In genomic region chrX:16787416-16787900, dm6 we compare ENCODE assay signal across 1 fruit fly cellular context.
TF ChIP-seq lines count a peak whose summit lies in the region.

No protein-coding gene starts in this region.

TF ChIP-seq in whole organism, embryonic, 481 proteins besides CTCF, POLR2A, EP300 and RAD21 (continued from another document):
- TF ChIP-seq sc (optimal IDR thresholded peaks at IDR 0.05; lab: Kevin White, UChicago) (no peak), sc (GFP tag; optimal IDR thresholded peaks at IDR 0.05; lab: Kevin White, UChicago) (no peak), ssp (GFP tag; IDR thresholded peaks at IDR 0.05; lab: Robert Waterston, UW) (no peak), CG34224 (GFP tag; IDR thresholded peaks at IDR 0.05; lab: Robert Waterston, UW; ENCODE audit: partially characterized antibody) (0 out of 3 replicates have a peak, but pooled peaks have one; percentile 19), ap (GFP tag; IDR thresholded peaks at IDR 0.05; lab: Robert Waterston, UW) (no peak), CG2678 (tag; optimal IDR thresholded peaks at IDR 0.05; lab: Kevin White, UChicago) (no peak), row (GFP tag; IDR thresholded peaks at IDR 0.05; lab: Robert Waterston, UW) (peak; percentile 36; the same call in 2 of the 3 replicates), BtbVII (GFP tag; optimal IDR thresholded peaks at IDR 0.05; lab: Kevin White, UChicago) (no peak), Dref (GFP tag; IDR thresholded peaks at IDR 0.05; lab: Robert Waterston, UW) (peak; percentile 35; the same call in 1 of the 2 replicates), pan (optimal IDR thresholded peaks at IDR 0.05; lab: Kevin White, UChicago) (no peak), pan (GFP tag; optimal IDR thresholded peaks at IDR 0.05 in 1 of 2, IDR thresholded peaks at IDR 0.05 in 1 of 2) (no peak), Fer2 (tag; optimal IDR thresholded peaks at IDR 0.05; lab: Kevin White, UChicago) (no peak), CG16863 (GFP tag; optimal IDR thresholded peaks at IDR 0.05; lab: Kevin White, UChicago) (no peak), CG17829 (tag; optimal IDR thresholded peaks at IDR 0.05; lab: Kevin White, UChicago) (peak; percentile 6), CG10462 (GFP tag; optimal IDR thresholded peaks at IDR 0.05; lab: Kevin White, UChicago) (no peak), Blimp-1 (GFP tag; optimal IDR thresholded peaks at IDR 0.05; lab: Kevin White, UChicago) (no peak), pnt (GFP tag; optimal IDR thresholded peaks at IDR 0.05; lab: Kevin White, UChicago) (no peak), so (GFP tag; IDR thresholded peaks at IDR 0.05; lab: Robert Waterston, UW) (no peak), Ets97D (GFP tag; optimal IDR thresholded peaks at IDR 0.05; lab: Kevin White, UChicago) (no peak), CG13775 (GFP tag; optimal IDR thresholded peaks at IDR 0.05; lab: Kevin White, UChicago) (peak; percentile 2), Lhr (GFP tag; optimal IDR thresholded peaks at IDR 0.05; lab: Kevin White, UChicago) (peak; percentile 14), scrt (GFP tag; optimal IDR thresholded peaks at IDR 0.05; lab: Kevin White, UChicago) (no peak), nerfin-2 (GFP tag; IDR thresholded peaks at IDR 0.05; lab: Robert Waterston, UW; ENCODE audit: partially characterized antibody) (no peak), CG12391 (tag; optimal IDR thresholded peaks at IDR 0.05; lab: Kevin White, UChicago) (peak; percentile 32), CG3847 (GFP tag; IDR thresholded peaks at IDR 0.05; lab: Robert Waterston, UW) (no peak), sd (tag; optimal IDR thresholded peaks at IDR 0.05; lab: Kevin White, UChicago) (no peak), CG9215 (GFP tag; IDR thresholded peaks at IDR 0.05; lab: Robert Waterston, UW) (0 out of 2 replicates have a peak, but pooled peaks have one; percentile 38), cwo (GFP tag; optimal IDR thresholded peaks at IDR 0.05; lab: Kevin White, UChicago) (no peak), YL-1 (GFP tag; optimal IDR thresholded peaks at IDR 0.05; lab: Kevin White, UChicago) (peak; percentile 5), knrl (GFP tag; IDR thresholded peaks at IDR 0.05; lab: Robert Waterston, UW; ENCODE audit: partially characterized antibody) (peak; percentile 65; the same call in 2 of the 3 replicates), zfh1 (GFP tag; IDR thresholded peaks at IDR 0.05; lab: Robert Waterston, UW) (0 out of 3 replicates have a peak, but pooled peaks have one; percentile 31), vvl (GFP tag; IDR thresholded peaks at IDR 0.05; lab: Robert Waterston, UW) (no peak), Awh (GFP tag; IDR thresholded peaks at IDR 0.05; lab: Robert Waterston, UW) (no peak), cg (GFP tag; optimal IDR thresholded peaks at IDR 0.05; lab: Kevin White, UChicago) (no peak), nmo (GFP tag; optimal IDR thresholded peaks at IDR 0.05; lab: Kevin White, UChicago) (peak; percentile 28), CG8388 (GFP tag; optimal IDR thresholded peaks at IDR 0.05; lab: Kevin White, UChicago) (no peak), pfk (GFP tag; optimal IDR thresholded peaks at IDR 0.05; lab: Kevin White, UChicago) (no peak)
